Worm (Caenorhabditis elegans) whole organism, young adult: ENCODE results near the gene cest-8.

Experiments used
- F22D6.2 ChIP-seq: sonication (generic microtip); optimal IDR thresholded peaks from 2 replicates; lab custom pipeline; 2016; ENCODE audit warnings: mild to moderate bottlenecking, missing genetic modification characterization, missing compliant biosample characterization
- atf-7 ChIP-seq: sonication (generic microtip); optimal IDR thresholded peaks from 2 replicates; lab custom pipeline; 2017; ENCODE audit warnings: mild to moderate bottlenecking, missing genetic modification characterization, missing compliant biosample characterization
- dox-1 ChIP-seq: fragments of 200-800 bp; sonication (Bioruptor generic); IDR thresholded peaks from 2 replicates; pipeline ENCODE4 v1.3.6; 2022; ENCODE audit warnings: missing genetic modification reagents, missing genetic modification characterization, missing compliant biosample characterization
- egrh-3 ChIP-seq: fragments of 200-800 bp; sonication (Bioruptor generic); IDR thresholded peaks from 2 replicates; pipeline ENCODE4 v1.3.6; 2022; ENCODE audit warnings: missing genetic modification reagents, missing genetic modification characterization, missing compliant biosample characterization
- lin-35 ChIP-seq, 3 experiments: fragments of 150-350 bp in 2 of 3; sonication (generic microtip) in 1 of 3; optimal IDR thresholded peaks; 2 replicates each; lab custom pipeline; 2014 to 2018; ENCODE audit warnings: missing biosample characterization in 3 of 3, missing genetic modification characterization in 3 of 3, missing genetic modification reagents in 3 of 3
- zfh-2 ChIP-seq: fragments of 200-800 bp; sonication (Bioruptor generic); conservative IDR thresholded peaks from 2 replicates; pipeline ENCODE4 v1.3.6; 2022; ENCODE audit warnings: missing genetic modification reagents, missing genetic modification characterization, missing compliant biosample characterization

Gene cest-8

ce11 chrX:12260381-12260931 lies 41.0 kb downstream of the cest-8 start, which contains the start of gene E01G6.1:
Gene E01G6.1 (plus strand): TSS chrX:12260881.
- TF ChIP-seq zfh-2 (GFP tag; lab: Robert Waterston, UW) (peak; percentile 91), egrh-3 (GFP tag; lab: Robert Waterston, UW) (peak; percentile 62; the same call in 1 of the 2 replicates), lin-35 (GFP tag; optimal IDR thresholded peaks at IDR 0.05; lab: Kevin White, UChicago) (no peak)

DNA sequence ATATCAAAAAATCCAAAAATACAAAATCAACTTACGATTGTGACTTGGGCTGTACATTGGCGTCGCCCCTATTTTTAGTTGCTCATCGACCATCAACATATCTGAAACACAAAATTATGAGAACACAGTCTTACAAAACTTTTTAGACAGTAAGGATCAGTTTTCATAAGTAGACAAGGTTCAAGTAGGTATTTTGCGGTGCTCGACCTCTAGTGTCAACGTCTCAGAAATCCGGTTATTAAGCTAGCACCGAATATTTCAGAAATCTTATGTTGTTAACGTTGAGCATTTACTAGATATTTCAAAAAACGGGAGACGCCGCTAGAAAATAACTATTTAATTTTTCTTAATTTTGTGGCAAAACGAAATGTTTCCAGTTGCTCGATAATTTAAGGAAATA lies 51.4 kb downstream of the cest-8 start, which contains the start of gene otpl-8:
Gene otpl-8, minus strand, starts transcription at position 101 of the 400 bp plus-strand sequence.
- TF ChIP-seq atf-7 (tag; lab: Kevin White, UChicago) (no peak), F22D6.2 (tag; lab: Kevin White, UChicago) (no peak), dox-1 (GFP tag; lab: Robert Waterston, UW) (no peak)
